Fruit fly (Drosophila melanogaster): ENCODE data around the gene tant.

DNA sequence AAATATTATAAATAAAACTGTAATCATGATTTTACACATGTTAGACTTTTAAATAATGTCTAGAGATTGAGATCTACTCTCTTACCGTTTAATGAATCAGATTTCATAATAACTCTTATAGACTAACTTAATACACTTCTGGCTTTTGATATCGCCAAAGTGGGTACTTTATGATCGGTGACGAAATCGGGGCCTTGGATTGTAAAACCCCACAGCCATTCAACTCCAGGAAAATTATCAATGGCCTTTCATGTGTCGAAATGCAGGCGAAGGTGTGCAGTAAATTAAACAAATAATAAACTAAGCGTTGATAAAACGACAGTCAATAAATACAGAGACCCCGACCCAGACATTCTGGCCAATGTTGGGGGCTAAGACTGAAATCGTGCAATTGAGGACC, 18.8 kb upstream of the tant start:
- TF ChIP-seq usp (GFP tag; optimal IDR thresholded peaks at IDR 0.05) (no peak), CG8478 (optimal IDR thresholded peaks at IDR 0.05) (no peak)

Data from whole organism.